Worm (Caenorhabditis elegans): ENCODE data around the gene ttr-2.

- TF ChIP-seq hlh-12 (tag; optimal IDR thresholded peaks at IDR 0.05): no peak
- TF ChIP-seq madf-6 (GFP tag; IDR thresholded peaks at IDR 0.05): no peak
- TF ChIP-seq nhr-80 (tag; optimal IDR thresholded peaks at IDR 0.05): no peak
- no peak for TF ChIP-seq unc-62 (GFP tag; optimal IDR thresholded peaks at IDR 0.05)
- no peak for TF ChIP-seq B0336.3 (GFP tag; IDR thresholded peaks at IDR 0.05)
- no peak for TF ChIP-seq cebp-2 (GFP tag; IDR thresholded peaks at IDR 0.05)
- no peak for TF ChIP-seq ztf-3 (GFP tag; optimal IDR thresholded peaks at IDR 0.05)
- no peak for TF ChIP-seq F55B11.4 (tag; optimal IDR thresholded peaks at IDR 0.05; ENCODE audit: borderline replicate concordance, insufficient read depth)
These were observed 18.8 kb upstream of the ttr-2 start for ce11 chrIII:9908769-9909168.
